Fruit fly (Drosophila melanogaster) whole organism, prepupa: ENCODE measurements around the gene CG42553.

Experiments used
- CG10631 ChIP-seq: fragments of 200-800 bp; sonication (Bioruptor generic); optimal IDR thresholded peaks from 2 replicates; lab custom pipeline; 2016; ENCODE audit warnings: missing biosample characterization, missing genetic modification characterization
- CG10669 ChIP-seq: fragments of 200-800 bp; sonication (Bioruptor generic); optimal IDR thresholded peaks from 3 replicates; lab custom pipeline; 2018; ENCODE audit warnings: missing biosample characterization, mild to moderate bottlenecking, missing genetic modification characterization, moderate library complexity
- CG11762 ChIP-seq: fragments of 200-800 bp; sonication (Bioruptor generic); optimal IDR thresholded peaks from 3 replicates; lab custom pipeline; 2016; ENCODE audit warnings: missing biosample characterization, missing genetic modification characterization; ENCODE audit not compliant: insufficient read depth
- CG11902 ChIP-seq: fragments of 200-800 bp; sonication (Bioruptor generic); optimal IDR thresholded peaks from 3 replicates; lab custom pipeline; 2016; ENCODE audit warnings: missing biosample characterization, missing genetic modification characterization
- CG16779 ChIP-seq: fragments of 200-800 bp; sonication (Bioruptor generic); optimal IDR thresholded peaks from 3 replicates; lab custom pipeline; 2017; ENCODE audit warnings: missing biosample characterization, mild to moderate bottlenecking, missing genetic modification characterization
- CG3032 ChIP-seq: fragments of 200-800 bp; optimal IDR thresholded peaks from 2 replicates; lab custom pipeline; 2019; ENCODE audit warnings: missing biosample characterization, mild to moderate bottlenecking, missing genetic modification characterization, moderate library complexity
- CG32006 ChIP-seq: fragments of 200-800 bp; sonication (Bioruptor generic); optimal IDR thresholded peaks from 3 replicates; lab custom pipeline; 2017; ENCODE audit warnings: missing biosample characterization, mild to moderate bottlenecking, missing genetic modification characterization
- CG34406 ChIP-seq: fragments of 200-800 bp; sonication (Bioruptor generic); optimal IDR thresholded peaks from 3 replicates; lab custom pipeline; 2016; ENCODE audit warnings: missing biosample characterization, missing genetic modification characterization
- CG3919 ChIP-seq: fragments of 200-800 bp; sonication (Bioruptor generic); optimal IDR thresholded peaks from 3 replicates; lab custom pipeline; 2016; ENCODE audit warnings: missing biosample characterization, missing genetic modification characterization
- CG4318 ChIP-seq: fragments of 200-800 bp; sonication (Bioruptor generic); optimal IDR thresholded peaks from 3 replicates; lab custom pipeline; 2017; ENCODE audit warnings: missing biosample characterization, mild to moderate bottlenecking, missing genetic modification characterization
- CG6163 ChIP-seq: fragments of 200-800 bp; sonication (Bioruptor generic); IDR thresholded peaks from 3 replicates; pipeline ENCODE4 v1.3.6; 2022; ENCODE audit warnings: missing biosample characterization, missing genetic modification characterization
- CG6276 ChIP-seq: fragments of 200-800 bp; sonication (Bioruptor generic); optimal IDR thresholded peaks from 2 replicates; lab custom pipeline; 2017; ENCODE audit warnings: missing biosample characterization, mild to moderate bottlenecking, missing genetic modification characterization
- CG6792 ChIP-seq: fragments of 200-800 bp; sonication (Bioruptor generic); optimal IDR thresholded peaks from 3 replicates; lab custom pipeline; 2016; ENCODE audit warnings: missing biosample characterization, missing genetic modification characterization
- CG7368 ChIP-seq: fragments of 200-800 bp; sonication (Bioruptor generic); optimal IDR thresholded peaks from 3 replicates; lab custom pipeline; 2016; ENCODE audit warnings: missing biosample characterization, missing genetic modification characterization
- CG8119 ChIP-seq: fragments of 200-800 bp; sonication (Bioruptor generic); IDR thresholded peaks from 3 replicates; pipeline ENCODE4 v1.3.6; 2022; ENCODE audit warnings: missing biosample characterization, missing genetic modification characterization
- CG8319 ChIP-seq: fragments of 200-800 bp; sonication (Bioruptor generic); optimal IDR thresholded peaks from 3 replicates; lab custom pipeline; 2016; ENCODE audit warnings: missing biosample characterization, missing genetic modification characterization
- CG8632 ChIP-seq: fragments of 200-800 bp; sonication (Bioruptor generic); optimal IDR thresholded peaks from 3 replicates; lab custom pipeline; 2016; ENCODE audit warnings: missing biosample characterization, missing genetic modification characterization
- CG9139 ChIP-seq: fragments of 200-800 bp; sonication (Bioruptor generic); optimal IDR thresholded peaks from 3 replicates; lab custom pipeline; 2017; ENCODE audit warnings: missing biosample characterization, mild to moderate bottlenecking, missing genetic modification characterization
- Eip75B ChIP-seq: fragments of 200-800 bp; sonication (Bioruptor generic); optimal IDR thresholded peaks from 3 replicates; lab custom pipeline; 2016; ENCODE audit warnings: missing biosample characterization, missing genetic modification characterization
- Eip78C ChIP-seq: fragments of 200-800 bp; sonication (Bioruptor generic); peaks from one replicate; lab custom pipeline; 2016; ENCODE audit warnings: missing biosample characterization, missing genetic modification characterization
- Eip93F ChIP-seq: fragments of 200-800 bp; sonication (Bioruptor generic); optimal IDR thresholded peaks from 2 replicates; lab custom pipeline; 2016; ENCODE audit warnings: missing biosample characterization, mild to moderate bottlenecking, missing genetic modification characterization
- Ets96B ChIP-seq: fragments of 200-800 bp; optimal IDR thresholded peaks from 2 replicates; lab custom pipeline; 2019; ENCODE audit warnings: missing biosample characterization, mild to moderate bottlenecking, missing genetic modification characterization, moderate library complexity
- Gug ChIP-seq: fragments of 200-800 bp; sonication (Bioruptor generic); IDR thresholded peaks from 2 replicates; pipeline ENCODE4 v1.3.6; 2022; ENCODE audit warnings: missing biosample characterization, missing genetic modification characterization
- Hr38 ChIP-seq: sonication (Bioruptor generic); optimal IDR thresholded peaks from 2 replicates; lab custom pipeline; 2016; ENCODE audit warnings: missing biosample characterization, missing genetic modification characterization
- Hr39 ChIP-seq: fragments of 200-800 bp; sonication (Bioruptor generic); optimal IDR thresholded peaks from 2 replicates; lab custom pipeline; 2016; ENCODE audit warnings: missing biosample characterization, missing genetic modification characterization
- Lpt ChIP-seq: fragments of 200-800 bp; sonication (Bioruptor generic); optimal IDR thresholded peaks from 3 replicates; lab custom pipeline; 2016; ENCODE audit warnings: missing biosample characterization, missing genetic modification characterization
- Met ChIP-seq: fragments of 200-800 bp; sonication (Bioruptor generic); optimal IDR thresholded peaks from 3 replicates; lab custom pipeline; 2016; ENCODE audit warnings: missing biosample characterization, missing genetic modification characterization
- OdsH ChIP-seq: fragments of 200-800 bp; sonication (Bioruptor generic); optimal IDR thresholded peaks from 3 replicates; lab custom pipeline; 2016; ENCODE audit warnings: missing biosample characterization, missing genetic modification characterization
- Smox ChIP-seq: fragments of 200-800 bp; sonication (Bioruptor generic); optimal IDR thresholded peaks from 3 replicates; lab custom pipeline; 2016; ENCODE audit warnings: missing biosample characterization, missing genetic modification characterization
- Sox102F ChIP-seq: fragments of 200-800 bp; sonication (Bioruptor generic); optimal IDR thresholded peaks from 2 replicates; lab custom pipeline; 2016; ENCODE audit warnings: missing biosample characterization, mild to moderate bottlenecking, missing genetic modification characterization
- Sox15 ChIP-seq: fragments of 200-800 bp; sonication (Bioruptor generic); optimal IDR thresholded peaks from 3 replicates; lab custom pipeline; 2016; ENCODE audit warnings: missing biosample characterization, missing genetic modification characterization
- achi ChIP-seq: fragments of 200-800 bp; sonication (Bioruptor generic); optimal IDR thresholded peaks from 3 replicates; lab custom pipeline; 2016; ENCODE audit warnings: missing biosample characterization, missing genetic modification characterization
- cyc ChIP-seq: fragments of 200-800 bp; sonication (Bioruptor generic); optimal IDR thresholded peaks from 3 replicates; lab custom pipeline; 2016; ENCODE audit warnings: missing biosample characterization, missing genetic modification characterization
- dsx ChIP-seq: fragments of 200-800 bp; optimal IDR thresholded peaks from 3 replicates; lab custom pipeline; 2019; ENCODE audit warnings: missing biosample characterization, mild to moderate bottlenecking, missing genetic modification characterization, moderate library complexity; ENCODE audit not compliant: poor library complexity, severe bottlenecking
- eg ChIP-seq: fragments of 200-800 bp; sonication (Bioruptor generic); IDR thresholded peaks from 3 replicates; pipeline ENCODE4 v1.3.6; 2022; ENCODE audit warnings: missing biosample characterization, missing genetic modification characterization
- fd85E ChIP-seq: fragments of 200-800 bp; sonication (Bioruptor generic); optimal IDR thresholded peaks from 3 replicates; lab custom pipeline; 2016; ENCODE audit warnings: missing biosample characterization, missing genetic modification characterization
- fkh ChIP-seq: fragments of 200-800 bp; sonication (Bioruptor generic); optimal IDR thresholded peaks from 3 replicates; lab custom pipeline; 2017; ENCODE audit warnings: missing biosample characterization, mild to moderate bottlenecking, missing genetic modification characterization, moderate library complexity
- lz ChIP-seq: fragments of 200-800 bp; sonication (Bioruptor generic); optimal IDR thresholded peaks from 3 replicates; lab custom pipeline; 2016; ENCODE audit warnings: missing biosample characterization, missing genetic modification characterization
- net ChIP-seq: fragments of 200-800 bp; sonication (Bioruptor generic); optimal IDR thresholded peaks from 3 replicates; lab custom pipeline; 2016; ENCODE audit warnings: missing biosample characterization, missing genetic modification characterization
- pdm3 ChIP-seq: fragments of 200-800 bp; sonication (Bioruptor generic); optimal IDR thresholded peaks from 3 replicates; lab custom pipeline; 2016; ENCODE audit warnings: missing biosample characterization, missing genetic modification characterization
- spab ChIP-seq: fragments of 200-800 bp; sonication (Bioruptor generic); optimal IDR thresholded peaks from 2 replicates; lab custom pipeline; 2017; ENCODE audit warnings: missing biosample characterization, mild to moderate bottlenecking, missing genetic modification characterization, missing genetic modification reagents
- ss ChIP-seq, 2 experiments: fragments of 200-800 bp; sonication (Bioruptor generic); optimal IDR thresholded peaks; 2 replicates in 1 of 2; 3 replicates in 1 of 2; lab custom pipeline; 2017 to 2018; ENCODE audit warnings: mild to moderate bottlenecking in 2 of 2, missing biosample characterization in 2 of 2, missing genetic modification characterization in 2 of 2, moderate library complexity in 1 of 2
- topi ChIP-seq: fragments of 200-800 bp; sonication (Bioruptor generic); optimal IDR thresholded peaks from 3 replicates; lab custom pipeline; 2016; ENCODE audit warnings: missing biosample characterization, missing genetic modification characterization
- vri ChIP-seq: fragments of 200-800 bp; sonication (Bioruptor generic); optimal IDR thresholded peaks from 3 replicates; lab custom pipeline; 2016; ENCODE audit warnings: missing biosample characterization, mild to moderate bottlenecking, missing genetic modification characterization

CG42553 gene

dm6 chr3L:813229-813837, 20.6 kb upstream of the CG42553 start (continued):
- no peak for TF ChIP-seq Eip93F (GFP tag; lab: Kevin White, UChicago)
- peak; percentile 4 for TF ChIP-seq Smox (GFP tag; lab: Kevin White, UChicago)
- peak; percentile 49 for TF ChIP-seq fd85E
- peak; percentile 85 for TF ChIP-seq CG16779 (tag; lab: Kevin White, UChicago)
- TF ChIP-seq OdsH: peak; percentile 89
- TF ChIP-seq CG8319 (GFP tag; lab: Kevin White, UChicago): peak; percentile 61
- peak; percentile 77 for TF ChIP-seq CG11762 (GFP tag; lab: Kevin White, UChicago)
- peak; percentile 37 for TF ChIP-seq Hr39 (GFP tag; lab: Kevin White, UChicago)
- TF ChIP-seq dsx: peak; percentile 81
- peak; percentile 92 for TF ChIP-seq Ets96B (tag; lab: Kevin White, UChicago)
- TF ChIP-seq fkh (GFP tag; lab: Kevin White, UChicago): no peak
- peak; percentile 53 for TF ChIP-seq Met (GFP tag; lab: Kevin White, UChicago)
- peak; percentile 97 for TF ChIP-seq eg
- TF ChIP-seq vri (GFP tag; lab: Kevin White, UChicago): no peak
- peak; percentile 95 for TF ChIP-seq CG6276 (GFP tag; lab: Kevin White, UChicago)
- TF ChIP-seq cyc: peak; percentile 17
- TF ChIP-seq lz: peak; percentile 45
- peak; percentile 73 for TF ChIP-seq CG8632 (GFP tag; lab: Kevin White, UChicago)

DNA sequence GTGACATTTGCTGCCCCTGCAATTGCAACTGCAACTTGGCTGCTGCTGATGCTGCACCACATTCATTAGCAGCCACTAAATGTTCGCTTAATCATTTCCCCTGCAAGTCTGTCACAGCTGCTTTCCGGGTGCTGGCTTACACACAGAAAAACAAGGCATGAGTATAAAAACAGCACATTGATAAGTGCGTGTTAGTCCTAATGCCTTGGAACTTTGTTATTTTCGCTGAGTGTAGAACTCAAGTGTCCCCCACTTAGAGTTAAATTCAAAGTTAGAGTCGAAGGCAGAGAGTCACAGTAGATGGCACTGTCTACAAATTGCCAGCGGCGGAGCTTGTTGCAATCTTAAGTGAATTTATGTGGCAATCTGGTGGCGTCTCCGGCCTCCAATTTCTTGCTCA, 20.0 kb upstream of the CG42553 start:
- TF ChIP-seq CG9139 (GFP tag; lab: Kevin White, UChicago) (no peak), Lpt (GFP tag; lab: Kevin White, UChicago) (peak; percentile 15), CG7368 (GFP tag; lab: Kevin White, UChicago) (peak; percentile 44), CG4318 (no peak), Met (GFP tag; lab: Kevin White, UChicago) (no peak), CG6163 (peak; percentile 54), Sox15 (GFP tag; lab: Kevin White, UChicago) (no peak), CG32006 (GFP tag; lab: Kevin White, UChicago) (peak; percentile 30), eg (peak; percentile 40; the same call in 2 of the 3 replicates), dsx (peak; percentile 0), CG34406 (GFP tag; lab: Kevin White, UChicago) (no peak), pdm3 (peak; percentile 28), CG11902 (GFP tag; lab: Kevin White, UChicago) (no peak), OdsH (no peak), spab (GFP tag; lab: Kevin White, UChicago) (peak; percentile 14), Sox102F (GFP tag; lab: Kevin White, UChicago) (no peak), ss (GFP tag; optimal IDR thresholded peaks at IDR 0.05; lab: Kevin White, UChicago) (peak in 1 of 2 experiments; percentile 25), Eip75B (GFP tag; lab: Kevin White, UChicago) (no peak), CG10631 (GFP tag; lab: Kevin White, UChicago) (no peak), CG8632 (GFP tag; lab: Kevin White, UChicago) (no peak), CG16779 (tag; lab: Kevin White, UChicago) (no peak), Ets96B (tag; lab: Kevin White, UChicago) (peak; percentile 12), CG3032 (peak; percentile 22), net (peak; percentile 28), CG8119 (GFP tag; lab: Robert Waterston, UW) (no peak), CG10669 (GFP tag; lab: Kevin White, UChicago) (peak; percentile 16), Eip78C (peak; percentile 75), Eip93F (GFP tag; lab: Kevin White, UChicago) (no peak), CG3919 (GFP tag; lab: Kevin White, UChicago) (peak; percentile 34), Hr38 (GFP tag; lab: Kevin White, UChicago) (no peak), CG8319 (GFP tag; lab: Kevin White, UChicago) (no peak), Gug (GFP tag; lab: Robert Waterston, UW) (peak; percentile 27; the same call in 1 of the 2 replicates), topi (no peak), vri (GFP tag; lab: Kevin White, UChicago) (no peak), achi (GFP tag; lab: Kevin White, UChicago) (peak; percentile 22), Hr39 (GFP tag; lab: Kevin White, UChicago) (no peak), CG6792 (GFP tag; lab: Kevin White, UChicago) (no peak)
- TF ChIP-seq, all 60 proteins: peak for 17
